Fruit fly (Drosophila melanogaster): Measurements from ENCODE around the gene CG8664.
A peak's percentile ranks its signal among the peaks of the same experiment; 100 is the strongest.

CG8664 gene

DNA sequence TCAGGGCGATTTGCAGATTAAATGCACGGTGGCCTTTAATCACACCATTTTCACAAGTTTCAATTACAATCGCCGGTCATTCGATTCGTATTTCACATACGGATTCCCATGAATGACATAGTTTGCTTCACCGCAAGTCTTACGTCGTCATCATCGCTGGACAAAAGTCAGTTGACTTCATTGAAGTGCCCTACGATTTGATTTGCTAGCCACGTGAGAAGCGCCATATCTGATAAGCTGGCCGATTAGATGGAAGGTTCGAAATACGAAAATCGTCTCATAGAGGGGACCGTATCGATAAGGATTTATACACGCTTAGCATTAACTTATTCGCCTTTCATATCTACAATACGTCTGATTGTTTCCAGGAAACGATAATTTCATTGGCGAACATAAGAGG is 2.5 kb upstream of the CG8664 start:
- TF ChIP-seq cwo (GFP tag; optimal IDR thresholded peaks at IDR 0.05) (peak; percentile 96), mirr (GFP tag; optimal IDR thresholded peaks at IDR 0.05) (peak; percentile 91), CG10543 (GFP tag; optimal IDR thresholded peaks at IDR 0.05) (peak; percentile 8), exex (tag; optimal IDR thresholded peaks at IDR 0.05) (peak; percentile 95), Med (GFP tag) (peak; percentile 24), Pdp1 (GFP tag; optimal IDR thresholded peaks at IDR 0.05) (peak in 1 of 2 experiments; percentile 29), B-H2 (GFP tag; optimal IDR thresholded peaks at IDR 0.05) (peak; percentile 27), pnt (GFP tag; optimal IDR thresholded peaks at IDR 0.05) (no peak), gro (GFP tag; optimal IDR thresholded peaks at IDR 0.05) (peak; percentile 27), lola (GFP tag; optimal IDR thresholded peaks at IDR 0.05) (no peak), sug (tag; optimal IDR thresholded peaks at IDR 0.05) (peak; percentile 81), grn (GFP tag; optimal IDR thresholded peaks at IDR 0.05) (peak; percentile 94), CG7987 (GFP tag; optimal IDR thresholded peaks at IDR 0.05) (peak; percentile 70), CG34376 (GFP tag; optimal IDR thresholded peaks at IDR 0.05) (peak; percentile 68), crp (GFP tag; optimal IDR thresholded peaks at IDR 0.05) (no peak), CG9437 (GFP tag; optimal IDR thresholded peaks at IDR 0.05) (peak; percentile 53), Dll (GFP tag; IDR thresholded peaks at IDR 0.05; ENCODE audit: partially characterized antibody) (no peak)

DNA sequence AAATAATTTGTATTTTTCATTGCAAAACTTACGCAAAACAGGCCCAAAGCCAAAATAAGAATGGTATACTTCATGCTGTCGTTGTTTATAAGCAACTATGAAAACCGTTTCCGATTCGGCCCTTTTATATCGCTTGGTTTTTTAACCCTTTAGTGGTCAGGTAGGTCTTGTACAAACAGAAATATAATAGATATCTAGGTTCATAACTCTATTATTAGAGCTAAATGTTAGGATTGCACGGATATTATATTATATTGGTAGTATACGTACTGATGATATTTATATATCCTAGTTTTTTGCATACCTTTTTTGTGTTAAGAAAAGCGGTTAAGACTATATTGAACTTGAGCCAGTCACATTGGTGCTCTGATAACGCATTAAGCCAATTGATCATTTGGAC is 1.9 kb upstream of the CG8664 start, which contains the start of gene CG8661:
Gene CG8661 (minus strand): TSS at position 101 of the 400 bp plus-strand sequence.
- TF ChIP-seq dpn (GFP tag; optimal IDR thresholded peaks at IDR 0.05) (no peak), lab (GFP tag; optimal IDR thresholded peaks at IDR 0.05) (peak; percentile 27), br (optimal IDR thresholded peaks at IDR 0.05) (no peak), sens (GFP tag) (peak; percentile 12), CG6854 (GFP tag; optimal IDR thresholded peaks at IDR 0.05) (no peak)

DNA sequence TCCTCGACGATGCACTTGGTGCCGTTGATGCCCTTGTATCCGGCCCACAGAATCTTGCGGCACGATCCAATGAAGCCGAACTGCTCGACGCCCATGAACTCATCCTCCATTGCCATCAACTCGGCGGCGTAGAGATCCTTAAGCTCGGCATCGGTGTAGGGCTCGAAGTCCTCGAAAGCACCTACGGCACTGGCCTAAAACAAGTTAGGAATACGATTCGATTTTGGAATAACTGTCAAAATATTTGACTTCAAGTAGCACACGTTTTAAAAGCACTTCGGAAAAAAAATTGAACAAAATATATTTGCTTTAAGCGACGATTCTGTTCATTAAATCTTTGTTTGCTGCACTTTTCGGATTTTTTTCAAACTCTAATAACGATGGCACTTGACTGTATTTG is 330 bp downstream of the CG8664 start, which contains the start of gene CG5445:
Gene CG5445 (plus strand): TSS at position 301 of the 400 bp plus-strand sequence.
- TF ChIP-seq Ets65A (GFP tag) (peak; percentile 71), slbo (GFP tag; IDR thresholded peaks at IDR 0.05) (no peak)

DNA sequence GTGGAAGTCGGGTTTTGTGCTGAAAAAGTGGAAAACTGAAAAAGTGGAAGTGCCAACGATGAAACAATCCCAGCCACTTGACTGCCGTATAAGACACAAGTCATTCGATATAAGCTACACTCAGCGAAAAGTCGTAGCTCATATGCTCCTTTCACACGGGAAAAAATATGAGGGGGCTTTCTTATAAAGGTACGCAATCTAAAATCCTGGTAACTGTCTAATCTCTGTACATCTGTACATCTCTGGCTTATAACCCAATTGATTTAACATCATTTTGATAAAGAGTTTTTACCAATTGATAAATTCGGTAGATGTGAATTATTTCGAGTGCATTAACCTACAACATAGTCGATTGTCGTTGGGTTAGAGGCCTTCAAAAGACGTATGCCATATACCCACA is 7.7 kb downstream of the CG8664 start:
- TF ChIP-seq CG8944 (GFP tag; optimal IDR thresholded peaks at IDR 0.05) (no peak), D (optimal IDR thresholded peaks at IDR 0.05) (no peak), D (GFP tag; optimal IDR thresholded peaks at IDR 0.05) (no peak), CG1024 (GFP tag; IDR thresholded peaks at IDR 0.05) (no peak), HLH3B (GFP tag; IDR thresholded peaks at IDR 0.05) (no peak), CG6683 (GFP tag; optimal IDR thresholded peaks at IDR 0.05) (no peak), CG16779 (GFP tag; IDR thresholded peaks at IDR 0.05) (no peak)

DNA sequence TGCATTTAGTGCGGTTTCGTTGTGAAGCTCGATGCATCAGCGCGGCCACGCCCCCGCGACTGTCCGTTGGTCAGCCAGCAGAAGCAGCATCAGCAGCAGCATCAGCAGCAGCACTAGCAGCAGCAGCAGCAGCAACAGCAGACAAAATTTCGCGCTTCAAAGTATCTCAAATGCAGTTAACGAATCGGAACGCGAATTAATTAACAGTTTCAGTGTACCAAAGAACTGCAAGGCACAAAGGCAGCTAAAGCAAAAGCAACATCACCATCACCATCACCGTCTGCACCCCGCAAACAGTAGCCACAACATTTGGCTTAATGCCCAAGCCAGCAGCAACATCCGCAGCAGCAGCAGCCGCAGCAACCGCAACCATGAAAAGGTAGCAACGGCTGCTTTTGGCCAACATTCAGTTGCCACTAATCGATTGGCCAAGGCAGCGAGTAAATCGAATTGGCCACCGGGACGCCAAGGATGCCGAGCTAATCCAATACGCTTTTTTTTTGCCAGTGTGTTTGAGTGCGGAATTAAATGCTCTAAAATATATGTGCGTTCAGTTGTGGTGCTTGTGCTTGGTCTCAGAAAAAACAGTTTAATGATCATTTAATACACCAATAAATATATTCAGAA is 17.0 kb downstream of the CG8664 start:
- TF ChIP-seq h (optimal IDR thresholded peaks at IDR 0.05) (no peak), C15 (GFP tag; IDR thresholded peaks at IDR 0.05) (no peak), CG6654 (GFP tag; optimal IDR thresholded peaks at IDR 0.05) (no peak), Ssrp (tag; optimal IDR thresholded peaks at IDR 0.05) (no peak), Elba2 (GFP tag; optimal IDR thresholded peaks at IDR 0.05) (peak; percentile 65), Pdp1 (GFP tag; optimal IDR thresholded peaks at IDR 0.05) (no peak), CG12659 (GFP tag; optimal IDR thresholded peaks at IDR 0.05) (no peak), CG2678 (tag; optimal IDR thresholded peaks at IDR 0.05) (no peak)
